Worm (Caenorhabditis elegans): ENCODE measurements around the gene K07F5.15.

Gene K07F5.15

DNA sequence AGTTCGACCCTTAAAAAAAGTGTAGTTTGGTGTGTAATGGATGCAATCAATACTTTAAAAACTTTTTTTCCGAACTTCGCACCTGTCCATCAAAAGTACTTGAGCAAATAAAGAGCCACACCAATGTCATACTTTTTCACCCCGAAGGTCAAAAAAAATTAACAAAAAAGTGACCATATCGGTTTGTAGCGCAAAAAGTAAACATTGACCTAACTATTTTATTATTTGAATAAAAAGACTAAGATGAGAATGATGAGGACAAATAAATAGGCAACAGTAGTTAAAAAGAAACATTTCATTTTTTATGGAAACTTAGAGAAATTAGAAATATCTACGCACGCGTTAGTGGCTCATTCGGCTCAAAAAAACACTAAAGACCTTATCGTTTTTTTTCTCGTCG is 4.5 kb downstream of the K07F5.15 start:
- TF ChIP-seq Y95B8A.8 (GFP tag; IDR thresholded peaks at IDR 0.05): no peak
- TF ChIP-seq pha-4 (tag; optimal IDR thresholded peaks at IDR 0.05): peak; percentile 38

DNA sequence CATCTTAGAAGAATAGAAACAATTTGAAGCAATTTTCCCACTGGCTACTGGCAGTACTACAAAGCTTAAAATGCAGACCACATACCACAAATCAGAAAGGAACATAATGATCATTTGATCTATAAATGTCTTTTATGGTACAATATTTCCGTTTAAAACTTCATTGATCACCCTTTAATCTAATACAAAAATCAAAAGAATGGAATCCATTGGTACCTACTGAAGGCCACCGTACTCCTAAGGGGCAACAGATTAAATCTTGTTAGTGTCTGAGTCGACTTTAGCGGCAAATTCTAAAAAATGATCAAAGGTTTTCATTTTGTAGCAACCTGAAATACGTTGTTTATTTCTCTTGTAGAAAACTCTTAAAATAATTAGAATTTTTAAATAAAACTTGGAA is 7.3 kb downstream of the K07F5.15 start:
- TF ChIP-seq bed-1 (GFP tag; IDR thresholded peaks at IDR 0.05) (no peak), hsf-1 (GFP tag; IDR thresholded peaks at IDR 0.05) (no peak), madf-8 (GFP tag; conservative IDR thresholded peaks at IDR 0.05) (no peak), tlf-1 (GFP tag; optimal IDR thresholded peaks at IDR 0.05) (no peak), zfh-2 (GFP tag; conservative IDR thresholded peaks at IDR 0.05) (no peak), Y56A3A.18 (GFP tag; IDR thresholded peaks at IDR 0.05) (no peak), ceh-27 (GFP tag; optimal IDR thresholded peaks at IDR 0.05) (no peak), F37B4.10 (GFP tag; IDR thresholded peaks at IDR 0.05) (no peak), madf-3 (GFP tag; IDR thresholded peaks at IDR 0.05) (no peak)

DNA sequence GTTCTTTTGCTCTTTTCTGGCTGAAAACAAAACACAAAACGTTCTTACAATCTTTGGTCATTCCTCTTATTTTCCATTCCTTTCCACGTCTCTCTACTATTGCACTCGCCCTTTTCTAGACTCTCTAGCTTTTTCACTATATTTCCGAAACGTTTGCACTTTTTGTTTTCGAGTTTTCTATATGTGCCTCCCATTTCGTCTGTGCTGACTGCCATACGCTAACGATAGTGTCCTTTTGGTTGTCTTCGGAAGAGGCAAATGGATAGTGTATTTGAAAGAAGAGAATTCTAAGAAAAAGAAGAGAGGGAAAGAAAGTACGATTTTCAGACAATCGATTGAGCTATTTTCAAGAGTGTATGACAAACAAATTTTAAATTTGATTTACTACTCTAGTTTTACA is 7.9 kb downstream of the K07F5.15 start:
- peak; percentile 62 for TF ChIP-seq nhr-80 (tag; optimal IDR thresholded peaks at IDR 0.05)
- no peak for TF ChIP-seq nfya-2 (GFP tag; IDR thresholded peaks at IDR 0.05)

DNA sequence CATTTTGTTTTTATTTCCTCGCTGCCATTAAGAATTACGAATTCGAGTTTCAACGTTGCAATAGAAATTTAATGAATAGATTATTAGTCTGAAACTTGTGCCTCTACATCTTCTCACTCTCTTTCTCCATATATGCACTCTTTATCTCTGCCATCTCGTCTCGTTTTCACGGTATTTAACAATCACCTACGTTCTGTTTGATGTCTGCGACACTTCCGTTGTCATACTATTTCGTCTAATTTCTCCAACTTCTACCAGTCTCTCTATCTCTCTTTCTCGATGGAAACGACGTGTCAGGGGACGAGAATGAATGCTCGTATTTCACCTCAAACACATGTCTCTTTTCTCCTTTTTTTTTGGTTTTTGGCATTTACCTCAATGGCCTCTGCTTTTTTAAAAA is 9.0 kb downstream of the K07F5.15 start:
- TF ChIP-seq nhr-80 (tag; optimal IDR thresholded peaks at IDR 0.05) (peak; percentile 53), nfyb-1 (GFP tag; IDR thresholded peaks at IDR 0.05) (peak; percentile 22; the same call in 1 of the 2 replicates), nfya-2 (GFP tag; IDR thresholded peaks at IDR 0.05) (no peak), attf-3 (GFP tag; conservative IDR thresholded peaks at IDR 0.05) (no peak; the same call in 1 of the 2 replicates), hmg-1.2 (GFP tag; IDR thresholded peaks at IDR 0.05) (peak; percentile 80; the same call in 1 of the 2 replicates), let-526 (GFP tag; IDR thresholded peaks at IDR 0.05) (no peak), hrde-1 (tag; optimal IDR thresholded peaks at IDR 0.05; ENCODE audit: borderline replicate concordance) (no peak), attf-5 (GFP tag; optimal IDR thresholded peaks at IDR 0.05) (peak; percentile 51), cebp-1 (GFP tag; IDR thresholded peaks at IDR 0.05) (no peak), cebp-1 (tag; optimal IDR thresholded peaks at IDR 0.05) (peak; percentile 61), ztf-3 (GFP tag; optimal IDR thresholded peaks at IDR 0.05) (no peak), hsf-1 (GFP tag; IDR thresholded peaks at IDR 0.05) (no peak), dox-1 (GFP tag; IDR thresholded peaks at IDR 0.05) (0 out of 2 replicates have a peak, but pooled peaks have one; percentile 21), Y53G8AR.9 (GFP tag; conservative IDR thresholded peaks at IDR 0.05) (no peak), efl-1 (GFP tag; optimal IDR thresholded peaks at IDR 0.05) (no peak), mcd-1 (GFP tag; IDR thresholded peaks at IDR 0.05) (0 out of 2 replicates have a peak, but pooled peaks have one; percentile 35), tbx-9 (tag; optimal IDR thresholded peaks at IDR 0.05; ENCODE audit: borderline replicate concordance) (no peak), snpc-1.1 (tag; optimal IDR thresholded peaks at IDR 0.05; ENCODE audit: insufficient read depth) (no peak), attf-6 (GFP tag; IDR thresholded peaks at IDR 0.05) (no peak), ZK185.1 (tag; optimal IDR thresholded peaks at IDR 0.05; ENCODE audit: poor library complexity, severe bottlenecking) (peak; percentile 36), lin-40 (tag; optimal IDR thresholded peaks at IDR 0.05) (peak; percentile 16), madf-10 (tag; optimal IDR thresholded peaks at IDR 0.05) (peak; percentile 9)

DNA sequence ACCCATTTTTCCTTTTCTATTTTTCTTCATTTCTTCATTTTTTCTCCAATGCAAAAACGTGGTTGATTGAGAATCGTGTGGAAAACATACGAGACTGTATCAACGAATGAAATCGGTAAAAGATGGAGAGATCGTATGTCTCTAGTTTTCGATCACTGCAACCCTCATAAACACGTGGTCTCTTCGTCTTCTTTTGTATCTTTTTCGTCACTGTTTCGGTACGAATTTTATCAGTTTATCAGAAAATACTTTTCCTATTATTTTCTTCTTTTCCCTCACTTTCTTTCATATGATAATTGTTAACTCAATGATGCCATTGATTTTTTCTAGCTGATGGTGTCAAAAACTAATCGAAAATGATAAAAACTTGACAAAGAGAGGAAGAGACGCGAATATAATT is 10.8 kb downstream of the K07F5.15 start:
- TF ChIP-seq lag-1 (GFP tag; IDR thresholded peaks at IDR 0.05) (no peak), ceh-91 (GFP tag; IDR thresholded peaks at IDR 0.05) (no peak), attf-5 (GFP tag; optimal IDR thresholded peaks at IDR 0.05) (peak; percentile 14), T07F8.4 (tag; optimal IDR thresholded peaks at IDR 0.05) (no peak), hsf-1 (GFP tag; IDR thresholded peaks at IDR 0.05) (no peak), nhr-27 (tag; optimal IDR thresholded peaks at IDR 0.05) (no peak), mcd-1 (GFP tag; IDR thresholded peaks at IDR 0.05) (no peak), let-607 (tag; optimal IDR thresholded peaks at IDR 0.05) (peak in 1 of 2 experiments; percentile 8), ztf-26 (tag; optimal IDR thresholded peaks at IDR 0.05) (no peak), F49E8.2 (tag; optimal IDR thresholded peaks at IDR 0.05; ENCODE audit: insufficient read depth) (no peak), ceh-100 (GFP tag; IDR thresholded peaks at IDR 0.05) (no peak), F37B4.10 (GFP tag; IDR thresholded peaks at IDR 0.05) (no peak), cebp-1 (GFP tag; IDR thresholded peaks at IDR 0.05) (no peak), cebp-1 (tag; optimal IDR thresholded peaks at IDR 0.05) (peak; percentile 47), nfya-1 (tag; optimal IDR thresholded peaks at IDR 0.05; ENCODE audit: borderline replicate concordance, insufficient read depth) (no peak), mes-4 (tag; optimal IDR thresholded peaks at IDR 0.05) (no peak)
